Worm (Caenorhabditis elegans): ENCODE results near the gene C44H9.4.

ce11 chrV:12792752-12793151 is 42.7 kb upstream of the C44H9.4 start, which contains the start of gene ugt-5:
- TF ChIP-seq lsy-2 (tag; optimal IDR thresholded peaks at IDR 0.05) (no peak), nhr-237 (tag; optimal IDR thresholded peaks at IDR 0.05) (no peak), ceh-43 (GFP tag; optimal IDR thresholded peaks at IDR 0.05) (no peak), nhr-12 (tag; optimal IDR thresholded peaks at IDR 0.05) (no peak), sptf-1 (tag; optimal IDR thresholded peaks at IDR 0.05) (no peak)
